Fruit fly (Drosophila melanogaster) S2 (cell line): ENCODE data around the gene alien.

Experiments
- CG8478 ChIP-seq: fragments of >200 bp; optimal IDR thresholded peaks from 2 replicates; lab custom pipeline; 2018
- CTCF ChIP-seq, 2 experiments: fragments of >200 bp; optimal IDR thresholded peaks; 2 replicates each; lab custom pipeline; 2018

The alien gene

DNA sequence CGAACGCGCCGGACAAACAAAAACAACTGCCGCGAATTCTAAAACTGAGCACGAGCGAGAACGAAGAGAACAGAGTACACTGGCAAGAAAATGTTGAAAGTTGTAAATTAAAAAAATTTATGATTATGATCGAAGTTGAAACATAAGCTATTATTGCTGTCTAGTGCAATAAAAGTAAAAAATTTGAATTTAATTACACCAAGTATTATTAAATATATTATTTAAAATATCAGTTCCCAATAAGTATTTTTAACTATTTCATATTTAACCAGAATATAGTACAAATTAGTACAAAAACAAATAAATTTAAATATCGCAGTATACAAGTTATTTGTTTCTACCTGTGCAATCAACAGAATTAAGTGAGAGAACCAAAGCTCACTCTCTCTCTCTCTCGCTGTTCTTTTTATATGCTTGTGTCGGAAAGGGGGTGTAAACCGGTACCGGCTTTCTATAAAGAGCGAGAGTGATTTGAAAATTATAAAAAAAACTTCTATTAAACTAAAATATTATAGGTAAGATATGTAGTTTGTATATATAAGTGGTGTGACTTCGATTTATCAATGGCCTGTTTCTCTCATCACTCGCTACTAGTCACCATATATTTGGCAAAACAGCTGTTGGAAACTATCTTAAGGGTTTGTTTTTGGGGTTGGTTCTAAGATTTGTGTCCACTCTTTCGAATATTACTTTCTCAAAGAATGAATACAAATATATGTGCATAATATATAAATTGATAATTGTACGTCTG, 45.8 kb downstream of the alien start, which contains the start of gene C1GalTA:
Gene C1GalTA (minus strand): TSS at position 33 of the 751 bp plus-strand sequence.
- TF ChIP-seq CTCF (optimal IDR thresholded peaks at IDR 0.05; lab: Kevin White, UChicago) (no peak), CG8478 (lab: Kevin White, UChicago) (peak; percentile 1)

DNA sequence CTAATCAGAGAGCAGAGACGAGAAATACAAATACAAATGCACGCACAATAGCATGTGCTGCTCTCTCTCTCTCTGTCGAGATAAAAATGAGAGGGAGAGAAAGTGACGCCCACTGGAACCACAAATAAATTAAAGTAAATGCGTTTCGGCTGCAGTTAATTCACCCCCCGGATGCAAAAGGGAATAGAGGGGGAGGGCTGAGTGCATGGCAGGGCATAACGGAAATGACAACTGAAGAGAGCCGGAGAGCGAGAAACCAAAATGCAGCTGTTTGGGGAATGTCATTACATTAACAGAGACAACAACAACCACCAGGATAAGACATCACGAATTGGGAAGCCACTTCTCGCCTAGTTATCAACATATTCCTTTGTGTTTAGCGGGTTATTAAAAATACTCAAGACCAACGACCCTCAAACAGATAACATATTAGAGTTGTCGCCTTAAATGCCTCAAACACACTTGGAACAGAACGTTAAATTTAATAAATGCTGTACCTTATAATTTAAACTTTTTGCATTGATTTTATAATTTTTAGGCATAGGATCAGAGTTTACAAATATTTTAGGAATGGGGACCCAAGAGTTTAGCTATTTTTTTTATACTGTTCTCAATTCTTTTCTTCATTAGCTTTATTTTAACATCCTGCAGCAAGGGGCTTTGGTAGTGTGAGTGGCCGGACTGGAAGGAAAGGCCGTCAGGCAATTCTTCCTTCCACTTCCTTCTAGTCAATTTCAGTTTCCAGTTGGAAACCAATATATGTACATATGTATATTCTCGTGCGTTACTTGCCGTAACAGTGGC, 47.1 kb downstream of the alien start:
- TF ChIP-seq CTCF (optimal IDR thresholded peaks at IDR 0.05; lab: Kevin White, UChicago) (no peak), CG8478 (lab: Kevin White, UChicago) (no peak)

DNA sequence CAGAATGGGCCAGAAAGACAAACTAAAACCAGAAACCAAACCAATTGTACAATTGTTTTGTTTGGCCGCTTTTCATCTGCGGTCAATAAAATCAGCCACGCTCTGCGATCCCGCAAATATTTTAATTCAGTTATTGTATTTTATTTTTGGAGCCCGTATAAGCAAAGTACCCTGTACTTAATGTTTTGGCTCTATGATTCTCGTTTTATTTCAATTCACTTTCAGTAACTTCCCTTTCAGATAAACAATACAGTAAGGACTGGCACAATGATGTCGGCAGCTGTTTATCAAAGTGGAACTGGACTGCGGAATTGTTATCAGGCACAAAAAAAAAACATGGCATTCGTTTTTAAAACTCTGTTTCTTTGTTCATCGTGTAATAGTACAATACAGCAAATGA, 48.5 kb downstream of the alien start:
- TF ChIP-seq CTCF (optimal IDR thresholded peaks at IDR 0.05; lab: Kevin White, UChicago) (no peak), CG8478 (lab: Kevin White, UChicago) (no peak)

DNA sequence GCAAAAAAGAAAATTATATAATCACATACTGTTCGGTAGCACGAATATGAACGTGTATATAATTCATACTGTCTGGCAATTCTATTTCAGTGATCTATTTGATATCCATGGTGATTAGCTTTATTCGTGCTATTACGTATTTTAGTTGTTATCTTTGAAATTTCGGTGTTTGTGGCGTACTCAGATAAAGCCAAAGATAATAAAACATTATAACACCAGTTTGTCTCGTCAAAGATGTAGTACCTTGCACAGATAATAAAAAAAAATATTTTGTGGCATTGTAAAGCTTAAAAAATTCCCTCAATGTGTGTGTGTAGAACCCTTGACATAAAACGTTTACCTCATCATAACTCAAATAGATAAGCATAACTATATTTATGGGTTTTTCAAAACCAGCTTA, 49.2 kb downstream of the alien start:
- TF ChIP-seq CTCF (optimal IDR thresholded peaks at IDR 0.05; lab: Kevin White, UChicago): no peak
- TF ChIP-seq CG8478 (lab: Kevin White, UChicago): no peak

DNA sequence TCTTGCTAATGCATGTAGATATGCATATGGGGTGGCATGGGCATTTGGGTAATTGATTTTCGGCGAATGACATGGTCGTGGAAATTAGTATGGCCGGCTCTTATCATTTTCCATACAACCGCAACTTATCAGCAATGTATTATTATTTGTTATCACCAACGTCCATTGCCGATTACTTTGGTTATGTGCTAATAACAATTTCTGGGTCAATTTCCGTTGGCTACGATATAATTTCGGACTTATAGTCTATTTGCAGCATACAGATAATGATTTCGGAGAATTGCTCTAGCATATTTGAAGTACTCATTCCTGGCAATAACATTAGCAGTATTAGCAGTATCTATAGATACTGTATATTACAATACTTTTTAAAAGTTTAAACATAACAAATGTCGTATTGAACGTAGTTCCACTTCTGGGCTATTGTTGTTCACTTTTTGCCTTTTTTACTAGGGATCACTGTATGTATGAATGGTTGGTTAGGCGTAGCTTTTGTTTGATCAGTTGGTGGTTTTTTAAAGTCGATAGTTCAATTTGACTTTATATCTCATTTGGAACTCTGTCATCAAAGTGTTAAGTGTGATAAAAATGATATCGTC, 50.4 kb downstream of the alien start, which contains the start of gene CG46397:
Gene CG46397 (plus strand): TSS at position 549 of the 599 bp plus-strand sequence.
- TF ChIP-seq CG8478 (lab: Kevin White, UChicago) (no peak), CTCF (optimal IDR thresholded peaks at IDR 0.05; lab: Kevin White, UChicago) (no peak)
